Fruit fly (Drosophila melanogaster) whole organism, wandering third instar larva: ENCODE measurements around the gene ATPsyngamma.

Source experiments
- Abd-B ChIP-seq: fragments of >200 bp; optimal IDR thresholded peaks from 2 replicates; lab custom pipeline; 2017; ENCODE audit warnings: missing biosample characterization, missing genetic modification characterization
- CG32264 ChIP-seq: fragments of 200-800 bp; sonication (Bioruptor generic); optimal IDR thresholded peaks from 2 replicates; lab custom pipeline; 2016; ENCODE audit warnings: missing biosample characterization, missing genetic modification characterization
- CG9705 ChIP-seq: fragments of 200-800 bp; sonication (Bioruptor generic); optimal IDR thresholded peaks from 2 replicates; lab custom pipeline; 2018; ENCODE audit warnings: missing biosample characterization, mild to moderate bottlenecking, missing genetic modification characterization
- CrebA ChIP-seq: fragments of 200-800 bp; sonication (Bioruptor generic); optimal IDR thresholded peaks from 2 replicates; lab custom pipeline; 2016; ENCODE audit warnings: missing biosample characterization, mild to moderate bottlenecking, missing genetic modification characterization, borderline replicate concordance
- Dfd ChIP-seq: fragments of >200 bp; optimal IDR thresholded peaks from 2 replicates; lab custom pipeline; 2017; ENCODE audit warnings: missing biosample characterization, missing genetic modification characterization
- Dif ChIP-seq: fragments of 200-275, 200-300 bp; sonication (Bioruptor generic); optimal IDR thresholded peaks from 2 replicates; lab custom pipeline; 2018; ENCODE audit warnings: missing biosample characterization, missing genetic modification characterization; ENCODE audit not compliant: partially characterized antibody
- GATAd ChIP-seq: sonication (Bioruptor generic); optimal IDR thresholded peaks from 2 replicates; lab custom pipeline; 2016; ENCODE audit warnings: missing biosample characterization, missing genetic modification characterization
- HLH106 ChIP-seq: fragments of 200-800 bp; optimal IDR thresholded peaks from 3 replicates; lab custom pipeline; 2019; ENCODE audit warnings: missing biosample characterization, mild to moderate bottlenecking, missing genetic modification characterization, moderate library complexity
- Hnf4 ChIP-seq: fragments of 200-800 bp; sonication (Bioruptor generic); optimal IDR thresholded peaks from 2 replicates; lab custom pipeline; 2016; ENCODE audit warnings: missing biosample characterization, mild to moderate bottlenecking, missing genetic modification characterization
- Hr78 ChIP-seq: fragments of >200 bp; optimal IDR thresholded peaks from 2 replicates; lab custom pipeline; 2017; ENCODE audit warnings: missing biosample characterization, missing genetic modification characterization
- Hr83 ChIP-seq: fragments of 200-300 bp; sonication (Bioruptor generic); optimal IDR thresholded peaks from 2 replicates; lab custom pipeline; 2016; ENCODE audit warnings: missing biosample characterization, mild to moderate bottlenecking, missing genetic modification characterization, moderate library complexity; ENCODE audit not compliant: poor library complexity, severe bottlenecking
- Jra ChIP-seq: sonication (Bioruptor generic); optimal IDR thresholded peaks from 2 replicates; lab custom pipeline; 2016; ENCODE audit warnings: missing biosample characterization, missing genetic modification characterization
- Mio ChIP-seq: sonication (Bioruptor generic); optimal IDR thresholded peaks from 2 replicates; lab custom pipeline; 2016; ENCODE audit warnings: missing biosample characterization, missing genetic modification characterization
- Myc ChIP-seq: fragments of >200 bp; optimal IDR thresholded peaks from 2 replicates; lab custom pipeline; 2017
- N ChIP-seq: fragments of >200 bp; optimal IDR thresholded peaks from 2 replicates; lab custom pipeline; 2018; ENCODE audit warnings: missing biosample characterization, missing external identifiers, missing genetic modification characterization
- OdsH ChIP-seq: fragments of 200-800 bp; sonication (Bioruptor generic); optimal IDR thresholded peaks from 2 replicates; lab custom pipeline; 2016; ENCODE audit warnings: missing biosample characterization, mild to moderate bottlenecking, missing genetic modification characterization
- Rel ChIP-seq, 2 experiments: fragments of 200-800 bp; sonication (Bioruptor generic) in 1 of 2; optimal IDR thresholded peaks; 2 replicates in 1 of 2; 3 replicates in 1 of 2; lab custom pipeline; 2016 to 2019; ENCODE audit warnings: mild to moderate bottlenecking in 2 of 2, missing biosample characterization in 2 of 2, missing genetic modification characterization in 2 of 2, moderate library complexity in 1 of 2
- Sp1 ChIP-seq: fragments of 200-800 bp; sonication (Bioruptor generic); optimal IDR thresholded peaks from 3 replicates; lab custom pipeline; 2019; ENCODE audit warnings: missing biosample characterization, mild to moderate bottlenecking, missing genetic modification characterization, moderate library complexity
- Vsx2 ChIP-seq: fragments of 200-300, 225-300 bp; sonication (Bioruptor generic); optimal IDR thresholded peaks from 2 replicates; lab custom pipeline; 2018; ENCODE audit warnings: missing biosample characterization, missing genetic modification characterization; ENCODE audit not compliant: partially characterized antibody
- br ChIP-seq: fragments of 200-800 bp; sonication (Bioruptor generic); optimal IDR thresholded peaks from 2 replicates; lab custom pipeline; 2016; ENCODE audit warnings: missing biosample characterization, missing genetic modification characterization
- brk ChIP-seq: fragments of 200-800 bp; sonication (Bioruptor generic); optimal IDR thresholded peaks from 2 replicates; lab custom pipeline; 2016; ENCODE audit warnings: missing biosample characterization, mild to moderate bottlenecking, missing genetic modification characterization
- dl ChIP-seq, 2 experiments: fragments of 175-275, 200-275 bp in 1 of 2; fragments of 200-275 bp in 1 of 2; sonication (Bioruptor generic); optimal IDR thresholded peaks; lab custom pipeline; 2018; ENCODE audit warnings: mild to moderate bottlenecking in 2 of 2, missing biosample characterization in 2 of 2, missing genetic modification characterization in 2 of 2, moderate library complexity in 2 of 2; ENCODE audit not compliant: partially characterized antibody in 2 of 2, insufficient read depth in 1 of 2
- dmrt93B ChIP-seq: fragments of 200-800 bp; sonication (Bioruptor generic); optimal IDR thresholded peaks from 2 replicates; lab custom pipeline; 2018; ENCODE audit warnings: missing biosample characterization, mild to moderate bottlenecking, missing genetic modification characterization
- dsf ChIP-seq: sonication (Bioruptor generic); optimal IDR thresholded peaks from 2 replicates; lab custom pipeline; 2016; ENCODE audit warnings: missing biosample characterization, missing genetic modification characterization, borderline replicate concordance
- ey ChIP-seq: fragments of 200-800 bp; sonication (Bioruptor generic); optimal IDR thresholded peaks from 2 replicates; lab custom pipeline; 2016; ENCODE audit warnings: missing biosample characterization, missing genetic modification characterization
- foxo ChIP-seq, 2 experiments: fragments of 200-800 bp; sonication (Bioruptor generic); optimal IDR thresholded peaks; 2 replicates in 1 of 2; 3 replicates in 1 of 2; lab custom pipeline; 2016 to 2017; ENCODE audit warnings: missing biosample characterization in 2 of 2, missing genetic modification characterization in 2 of 2
- fru ChIP-seq: fragments of 200-800 bp; sonication (Bioruptor generic); optimal IDR thresholded peaks from 3 replicates; lab custom pipeline; 2016; ENCODE audit warnings: missing biosample characterization, mild to moderate bottlenecking, missing genetic modification characterization
- h ChIP-seq: fragments of 200-800 bp; sonication (Bioruptor generic); optimal IDR thresholded peaks from 3 replicates; lab custom pipeline; 2016; ENCODE audit warnings: missing biosample characterization, mild to moderate bottlenecking, missing genetic modification characterization
- jim ChIP-seq: fragments of 175-275, 200-325 bp; sonication (Bioruptor generic); optimal IDR thresholded peaks from 2 replicates; lab custom pipeline; 2016; ENCODE audit warnings: missing biosample characterization, mild to moderate bottlenecking, missing genetic modification characterization
- lola ChIP-seq: fragments of >200 bp; optimal IDR thresholded peaks from 2 replicates; lab custom pipeline; 2017; ENCODE audit warnings: missing biosample characterization, missing genetic modification characterization
- pan ChIP-seq: fragments of >200 bp; optimal IDR thresholded peaks from 2 replicates; lab custom pipeline; 2017
- psq ChIP-seq: fragments of 200-800 bp; sonication (Bioruptor generic); optimal IDR thresholded peaks from 3 replicates; lab custom pipeline; 2017; ENCODE audit warnings: missing biosample characterization, mild to moderate bottlenecking, missing genetic modification characterization, moderate library complexity
- rgr ChIP-seq: fragments of 200-800 bp; sonication (Bioruptor generic); optimal IDR thresholded peaks from 3 replicates; lab custom pipeline; 2016; ENCODE audit warnings: missing biosample characterization, mild to moderate bottlenecking, missing genetic modification characterization
- sage ChIP-seq: fragments of 200-800 bp; sonication (Bioruptor generic); optimal IDR thresholded peaks from 2 replicates; lab custom pipeline; 2016; ENCODE audit warnings: missing biosample characterization, mild to moderate bottlenecking, missing genetic modification characterization
- sv ChIP-seq: fragments of 200-800 bp; sonication (Bioruptor generic); optimal IDR thresholded peaks from 3 replicates; lab custom pipeline; 2016; ENCODE audit warnings: missing biosample characterization, missing genetic modification characterization
- tai ChIP-seq: sonication (Bioruptor generic); optimal IDR thresholded peaks from 2 replicates; lab custom pipeline; 2016; ENCODE audit warnings: missing biosample characterization, missing genetic modification characterization
- usp ChIP-seq: fragments of >200 bp; optimal IDR thresholded peaks from 2 replicates; lab custom pipeline; 2017; ENCODE audit warnings: missing biosample characterization, missing genetic modification characterization
- woc ChIP-seq: sonication (Bioruptor generic); optimal IDR thresholded peaks from 2 replicates; lab custom pipeline; 2016; ENCODE audit warnings: missing biosample characterization, mild to moderate bottlenecking, missing genetic modification characterization

Gene ATPsyngamma

dm6 chr3R:29756153-29756552 is 7.2 kb upstream of the ATPsyngamma start:
- TF ChIP-seq pan, result no peak
- no peak for TF ChIP-seq dsf (GFP tag; lab: Kevin White, UChicago)
- TF ChIP-seq brk (GFP tag; lab: Kevin White, UChicago), result no peak
- TF ChIP-seq Sp1, result no peak
- TF ChIP-seq jim (GFP tag; lab: Kevin White, UChicago), result no peak
- no peak for TF ChIP-seq Jra
- TF ChIP-seq rgr (GFP tag; lab: Kevin White, UChicago), result no peak
- no peak for TF ChIP-seq Dfd (GFP tag; lab: Kevin White, UChicago)
- TF ChIP-seq sv (GFP tag; lab: Kevin White, UChicago), result no peak
- no peak for TF ChIP-seq HLH106 (tag; lab: Kevin White, UChicago)
- TF ChIP-seq sage, result no peak
- TF ChIP-seq woc (GFP tag; lab: Kevin White, UChicago), result no peak
- TF ChIP-seq dmrt93B (GFP tag; lab: Kevin White, UChicago), result no peak
- no peak for TF ChIP-seq CG32264 (GFP tag; lab: Kevin White, UChicago)
- TF ChIP-seq Rel (GFP tag; optimal IDR thresholded peaks at IDR 0.05; lab: Kevin White, UChicago), result no peak
- no peak for TF ChIP-seq Rel (tag; optimal IDR thresholded peaks at IDR 0.05; lab: Kevin White, UChicago)
- no peak for TF ChIP-seq Mio (GFP tag; lab: Kevin White, UChicago)
- TF ChIP-seq h (GFP tag; lab: Kevin White, UChicago), result no peak
- no peak for TF ChIP-seq Vsx2 (GFP tag; lab: Kevin White, UChicago)
- no peak for TF ChIP-seq tai (GFP tag; lab: Kevin White, UChicago)
- TF ChIP-seq, all 38 proteins: peak for 0

DNA sequence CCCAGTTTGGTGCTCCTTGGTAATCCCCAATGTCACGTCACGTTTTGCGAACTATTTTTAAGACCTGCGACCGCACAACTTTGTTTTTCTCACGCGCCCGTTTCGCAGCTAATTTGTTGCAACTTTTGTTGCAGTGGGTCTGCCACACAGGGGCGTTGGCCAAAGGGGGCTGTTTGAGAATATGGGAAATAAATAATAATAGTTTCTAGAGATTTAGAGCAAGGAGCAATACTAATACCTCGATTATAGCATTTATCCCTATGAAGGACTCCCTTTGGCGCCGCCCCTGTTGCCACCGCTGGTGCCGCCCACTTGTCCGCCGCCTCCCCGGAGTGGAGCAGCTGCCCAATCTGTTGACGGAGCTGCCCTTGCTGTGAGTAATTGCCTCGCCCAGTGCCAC is 6.3 kb upstream of the ATPsyngamma start:
- TF ChIP-seq jim (GFP tag; lab: Kevin White, UChicago), result no peak
- TF ChIP-seq foxo (GFP tag; optimal IDR thresholded peaks at IDR 0.05; lab: Kevin White, UChicago), result peak in 1 of 2 experiments; percentile 1

DNA sequence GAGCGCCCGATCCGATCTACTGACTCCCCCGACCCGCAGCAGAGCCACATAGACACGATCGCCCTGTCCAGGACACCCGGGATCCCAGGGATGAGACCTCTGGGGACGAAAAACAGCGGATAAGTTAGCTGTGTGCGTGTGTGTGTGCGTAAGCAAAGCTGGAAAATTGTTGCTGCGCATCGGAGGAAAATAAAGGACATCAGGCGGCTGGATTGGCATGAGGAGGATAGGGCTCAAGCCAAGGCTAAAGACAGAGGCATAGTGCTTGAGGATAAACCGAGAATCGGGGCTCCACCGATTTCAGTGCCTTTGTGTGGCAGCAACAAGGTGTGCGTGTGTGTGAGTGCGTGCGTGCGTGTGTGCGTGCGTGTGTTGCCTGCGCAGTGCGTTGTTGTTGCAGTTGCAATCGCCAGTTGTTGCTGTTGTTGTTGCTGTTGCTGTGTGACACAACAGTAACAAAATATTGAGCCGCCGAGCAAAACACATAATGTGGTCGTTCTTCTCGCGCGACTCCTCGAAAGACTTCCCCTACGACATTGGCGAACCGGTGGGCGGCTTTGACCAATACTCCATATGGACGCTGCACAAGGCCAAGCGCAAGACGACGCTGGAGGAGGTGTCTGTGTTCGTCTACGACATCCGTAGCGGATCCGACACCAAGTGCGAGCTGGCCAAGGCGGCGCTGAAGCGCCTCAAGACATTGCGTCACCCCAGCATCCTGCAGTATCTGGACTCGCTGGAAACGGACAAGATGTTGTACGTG is 522 bp upstream of the ATPsyngamma start:
- TF ChIP-seq Dfd (GFP tag; lab: Kevin White, UChicago) (no peak), N (peak; percentile 61)

dm6 chr3R:29745056-29745455 is 3.9 kb downstream of the ATPsyngamma start, which contains the start of the genes Wdr24 and IntS11:
TSS of gene Wdr24 (minus strand) at chr3R:29745092.
TSS of gene IntS11 (plus strand) at chr3R:29745337.
- TF ChIP-seq dl (GFP tag; optimal IDR thresholded peaks at IDR 0.05; lab: Kevin White, UChicago; ENCODE audit: insufficient read depth in 1 of 2, partially characterized antibody in 2 of 2), result no peak
- no peak for TF ChIP-seq CrebA
- peak; percentile 91 for TF ChIP-seq fru (GFP tag; lab: Kevin White, UChicago)
- TF ChIP-seq Jra, result no peak
- TF ChIP-seq Hr83, result peak; percentile 64
- TF ChIP-seq psq (GFP tag; lab: Kevin White, UChicago), result peak; percentile 87
- TF ChIP-seq usp (GFP tag; lab: Kevin White, UChicago), result no peak
- TF ChIP-seq rgr (GFP tag; lab: Kevin White, UChicago), result peak; percentile 94
- peak; percentile 95 for TF ChIP-seq CG9705 (GFP tag; lab: Kevin White, UChicago)
- no peak for TF ChIP-seq dsf (GFP tag; lab: Kevin White, UChicago)
- peak; percentile 60 for TF ChIP-seq sv (GFP tag; lab: Kevin White, UChicago)
- peak; percentile 94 for TF ChIP-seq ey
- TF ChIP-seq Mio (GFP tag; lab: Kevin White, UChicago), result peak; percentile 45
- no peak for TF ChIP-seq jim (GFP tag; lab: Kevin White, UChicago)
- no peak for TF ChIP-seq brk (GFP tag; lab: Kevin White, UChicago)
- no peak for TF ChIP-seq tai (GFP tag; lab: Kevin White, UChicago)
- TF ChIP-seq sage, result no peak
- TF ChIP-seq dmrt93B (GFP tag; lab: Kevin White, UChicago), result peak; percentile 98
- TF ChIP-seq Abd-B, result no peak
- no peak for TF ChIP-seq Dif (GFP tag; lab: Kevin White, UChicago)
- no peak for TF ChIP-seq Hr78 (GFP tag; lab: Kevin White, UChicago)
- no peak for TF ChIP-seq Vsx2 (GFP tag; lab: Kevin White, UChicago)
- TF ChIP-seq h (GFP tag; lab: Kevin White, UChicago), result peak; percentile 94
- TF ChIP-seq GATAd (GFP tag; lab: Kevin White, UChicago), result peak; percentile 66
- TF ChIP-seq Rel (GFP tag; optimal IDR thresholded peaks at IDR 0.05; lab: Kevin White, UChicago), result no peak
- TF ChIP-seq Rel (tag; optimal IDR thresholded peaks at IDR 0.05; lab: Kevin White, UChicago), result peak; percentile 86
- no peak for TF ChIP-seq pan
- TF ChIP-seq Hnf4 (GFP tag; lab: Kevin White, UChicago), result no peak
- peak; percentile 99 for TF ChIP-seq HLH106 (tag; lab: Kevin White, UChicago)
- peak; percentile 85 for TF ChIP-seq br
- TF ChIP-seq Sp1, result peak; percentile 95
- peak; percentile 90 for TF ChIP-seq OdsH (GFP tag; lab: Kevin White, UChicago)
- TF ChIP-seq foxo (GFP tag; optimal IDR thresholded peaks at IDR 0.05; lab: Kevin White, UChicago), result peak in 1 of 2 experiments; percentile 93
- TF ChIP-seq lola (GFP tag; lab: Kevin White, UChicago), result no peak
- TF ChIP-seq CG32264 (GFP tag; lab: Kevin White, UChicago), result peak; percentile 76
- no peak for TF ChIP-seq Myc (lab: Kevin White, UChicago)
- peak; percentile 87 for TF ChIP-seq woc (GFP tag; lab: Kevin White, UChicago)
- TF ChIP-seq Dfd (GFP tag; lab: Kevin White, UChicago), result no peak
- TF ChIP-seq N, result no peak
